Worm (Caenorhabditis elegans) whole organism, young adult: ENCODE measurements around the gene inpp-4B.
A peak's percentile ranks its signal among the peaks of the same experiment; 100 is the strongest.

Experiments
- B0019.2 ChIP-seq: fragments of 200-800 bp; sonication (Bioruptor generic); conservative IDR thresholded peaks from 2 replicates; pipeline ENCODE4 v1.3.6; 2022; ENCODE audit warnings: missing genetic modification reagents, missing genetic modification characterization, missing compliant biosample characterization
- B0261.1 ChIP-seq: sonication (generic microtip); optimal IDR thresholded peaks from 2 replicates; lab custom pipeline; 2016; ENCODE audit warnings: mild to moderate bottlenecking, missing genetic modification characterization, moderate library complexity, missing compliant biosample characterization
- F22D6.2 ChIP-seq: sonication (generic microtip); optimal IDR thresholded peaks from 2 replicates; lab custom pipeline; 2016; ENCODE audit warnings: mild to moderate bottlenecking, missing genetic modification characterization, missing compliant biosample characterization
- F23B12.7 ChIP-seq: sonication (generic microtip); optimal IDR thresholded peaks from 2 replicates; lab custom pipeline; 2017; ENCODE audit warnings: missing genetic modification characterization, mild to moderate bottlenecking, missing compliant biosample characterization, antibody characterized with exemption, moderate library complexity; ENCODE audit not compliant: insufficient read depth
- F33H1.4 ChIP-seq: fragments of 200-800 bp; sonication (Bioruptor generic); IDR thresholded peaks from 2 replicates; pipeline ENCODE4 v1.3.6; 2022; ENCODE audit warnings: missing genetic modification reagents, missing genetic modification characterization, missing compliant biosample characterization
- F57A8.1 ChIP-seq: fragments of 200-800 bp; sonication (Bioruptor generic); optimal IDR thresholded peaks from 2 replicates; lab custom pipeline; 2018; ENCODE audit warnings: mild to moderate bottlenecking, missing genetic modification characterization, moderate library complexity, missing compliant biosample characterization
- F57C9.4 ChIP-seq: sonication (generic microtip); optimal IDR thresholded peaks from 2 replicates; lab custom pipeline; 2017; ENCODE audit warnings: mild to moderate bottlenecking, missing genetic modification characterization, missing compliant biosample characterization
- K11D2.4 ChIP-seq: fragments of 200-800 bp; sonication (Bioruptor generic); IDR thresholded peaks from 2 replicates; pipeline ENCODE4 v1.3.6; 2022; ENCODE audit warnings: missing genetic modification reagents, missing genetic modification characterization, missing compliant biosample characterization
- K12H6.12 ChIP-seq: fragments of 200-800 bp; sonication (Bioruptor generic); optimal IDR thresholded peaks from 2 replicates; lab custom pipeline; 2018; ENCODE audit warnings: mild to moderate bottlenecking, missing genetic modification characterization, missing compliant biosample characterization
- Y67H2A.10 ChIP-seq: fragments of 200-800 bp; sonication (Bioruptor generic); conservative IDR thresholded peaks from 2 replicates; pipeline ENCODE4 v1.3.6; 2022; ENCODE audit warnings: missing genetic modification reagents, missing genetic modification characterization, missing compliant biosample characterization
- Y79H2A.3 ChIP-seq: fragments of 200-800 bp; sonication (Bioruptor generic); conservative IDR thresholded peaks from 2 replicates; pipeline ENCODE4 v1.3.6; 2022; ENCODE audit warnings: missing genetic modification reagents, missing genetic modification characterization, missing compliant biosample characterization
- akir-1 ChIP-seq: fragments of 200-800 bp; sonication (Bioruptor generic); optimal IDR thresholded peaks from 2 replicates; lab custom pipeline; 2018; ENCODE audit warnings: mild to moderate bottlenecking, missing genetic modification characterization, moderate library complexity, missing compliant biosample characterization
- attf-3 ChIP-seq: fragments of 200-800 bp; sonication (Bioruptor generic); conservative IDR thresholded peaks from 2 replicates; pipeline ENCODE4 v1.3.6; 2022; ENCODE audit warnings: missing genetic modification reagents, missing genetic modification characterization, missing compliant biosample characterization
- attf-6 ChIP-seq: fragments of 200-800 bp; sonication (Bioruptor generic); IDR thresholded peaks from 2 replicates; pipeline ENCODE4 v1.3.6; 2022; ENCODE audit warnings: missing genetic modification reagents, missing genetic modification characterization, missing compliant biosample characterization
- bed-1 ChIP-seq: fragments of 200-800 bp; sonication (Bioruptor generic); IDR thresholded peaks from 2 replicates; pipeline ENCODE4 v1.3.6; 2022; ENCODE audit warnings: missing genetic modification reagents, missing genetic modification characterization, missing compliant biosample characterization
- ceh-27 ChIP-seq: fragments of 200-800 bp; sonication (Bioruptor generic); optimal IDR thresholded peaks from 2 replicates; lab custom pipeline; 2018; ENCODE audit warnings: mild to moderate bottlenecking, missing genetic modification characterization, moderate library complexity, missing compliant biosample characterization
- chd-7 ChIP-seq: sonication (generic microtip); optimal IDR thresholded peaks from 2 replicates; lab custom pipeline; 2016; ENCODE audit warnings: mild to moderate bottlenecking, missing genetic modification characterization, moderate library complexity, missing compliant biosample characterization
- dpff-1 ChIP-seq: sonication (generic microtip); optimal IDR thresholded peaks from 2 replicates; lab custom pipeline; 2017; ENCODE audit warnings: mild to moderate bottlenecking, missing genetic modification characterization, missing compliant biosample characterization
- egl-18 ChIP-seq: fragments of 200-800 bp; sonication (Bioruptor generic); IDR thresholded peaks from 2 replicates; pipeline ENCODE4 v1.3.6; 2022; ENCODE audit warnings: missing genetic modification reagents, missing genetic modification characterization, missing compliant biosample characterization
- egl-44 ChIP-seq: fragments of 200-800 bp; sonication (Bioruptor generic); IDR thresholded peaks from 2 replicates; pipeline ENCODE4 v1.3.6; 2022; ENCODE audit warnings: missing genetic modification reagents, missing genetic modification characterization, missing compliant biosample characterization
- egrh-3 ChIP-seq: fragments of 200-800 bp; sonication (Bioruptor generic); IDR thresholded peaks from 2 replicates; pipeline ENCODE4 v1.3.6; 2022; ENCODE audit warnings: missing genetic modification reagents, missing genetic modification characterization, missing compliant biosample characterization
- hlh-26 ChIP-seq: fragments of 200-800 bp; sonication (Bioruptor generic); conservative IDR thresholded peaks from 2 replicates; pipeline ENCODE4 v1.3.6; 2022; ENCODE audit warnings: missing genetic modification reagents, missing genetic modification characterization, missing compliant biosample characterization
- hmg-20 ChIP-seq: fragments of 200-800 bp; sonication (Bioruptor generic); IDR thresholded peaks from 2 replicates; pipeline ENCODE4 v1.3.6; 2022; ENCODE audit warnings: missing genetic modification reagents, missing genetic modification characterization, missing compliant biosample characterization
- lin-40 ChIP-seq: sonication (generic microtip); optimal IDR thresholded peaks from 2 replicates; lab custom pipeline; 2016; ENCODE audit warnings: missing genetic modification characterization, mild to moderate bottlenecking, missing compliant biosample characterization, missing genotype, missing genetic modification reagents
- lin-54 ChIP-seq: fragments of 200-800 bp; sonication (Bioruptor generic); optimal IDR thresholded peaks from 2 replicates; lab custom pipeline; 2018; ENCODE audit warnings: mild to moderate bottlenecking, missing genetic modification characterization, missing compliant biosample characterization
- lir-1 ChIP-seq: fragments of 200-800 bp; sonication (Bioruptor generic); conservative IDR thresholded peaks from 2 replicates; pipeline ENCODE4 v1.3.6; 2022; ENCODE audit warnings: missing genetic modification reagents, missing genetic modification characterization, missing compliant biosample characterization
- madf-3 ChIP-seq: fragments of 200-800 bp; sonication (Bioruptor generic); IDR thresholded peaks from 2 replicates; pipeline ENCODE4 v1.3.6; 2022; ENCODE audit warnings: missing genetic modification reagents, missing genetic modification characterization, missing compliant biosample characterization
- madf-8 ChIP-seq: fragments of 200-800 bp; sonication (Bioruptor generic); conservative IDR thresholded peaks from 2 replicates; pipeline ENCODE4 v1.3.6; 2022; ENCODE audit warnings: missing genetic modification reagents, missing genetic modification characterization, missing compliant biosample characterization
- mcd-1 ChIP-seq: fragments of 200-800 bp; sonication (Bioruptor generic); IDR thresholded peaks from 2 replicates; pipeline ENCODE4 v1.3.6; 2022; ENCODE audit warnings: missing genetic modification reagents, missing genetic modification characterization, missing compliant biosample characterization
- mes-4 ChIP-seq: sonication (generic microtip); optimal IDR thresholded peaks from 2 replicates; lab custom pipeline; 2016; ENCODE audit warnings: missing genotype, missing genetic modification characterization, missing compliant biosample characterization
- nfyb-1 ChIP-seq: fragments of 200-800 bp; sonication (Bioruptor generic); IDR thresholded peaks from 2 replicates; pipeline ENCODE4 v1.3.6; 2022; ENCODE audit warnings: missing genetic modification reagents, missing genetic modification characterization, missing compliant biosample characterization
- nhr-120 ChIP-seq: fragments of 200-800 bp; sonication (Bioruptor generic); IDR thresholded peaks from 2 replicates; pipeline ENCODE4 v1.3.6; 2022; ENCODE audit warnings: missing genetic modification characterization, missing compliant biosample characterization
- repo-1 ChIP-seq: sonication (generic microtip); optimal IDR thresholded peaks from 2 replicates; lab custom pipeline; 2017; ENCODE audit warnings: mild to moderate bottlenecking, missing genetic modification characterization, missing compliant biosample characterization
- rpc-1 ChIP-seq, 2 experiments: fragments of 150-350 bp in 1 of 2; sonication (generic microtip) in 1 of 2; optimal IDR thresholded peaks; 2 replicates each; lab custom pipeline; 2014 to 2018; ENCODE audit warnings: missing biosample characterization in 1 of 2, missing genetic modification characterization in 1 of 2, missing genetic modification reagents in 1 of 2, missing genotype in 1 of 2
- snpc-1.3 ChIP-seq: sonication (generic microtip); optimal IDR thresholded peaks from 2 replicates; lab custom pipeline; 2017; ENCODE audit warnings: missing genetic modification characterization, mild to moderate bottlenecking, missing compliant biosample characterization, antibody characterized with exemption, moderate library complexity, missing genotype, missing genetic modification reagents; ENCODE audit not compliant: insufficient read depth
- snpc-4 ChIP-seq, 5 experiments: fragments of 150-350 bp in 1 of 5; sonication (generic microtip) in 4 of 5; optimal IDR thresholded peaks; 2 replicates each; lab custom pipeline; 2014 to 2018; ENCODE audit warnings: missing genetic modification characterization in 5 of 5, missing biosample characterization in 3 of 5, antibody characterized with exemption in 2 of 5, mild to moderate bottlenecking in 2 of 5, missing compliant biosample characterization in 2 of 5, missing genotype in 2 of 5, moderate library complexity in 2 of 5, missing genetic modification reagents in 1 of 5
- sptf-2 ChIP-seq: fragments of 200-800 bp; sonication (Bioruptor generic); optimal IDR thresholded peaks from 2 replicates; lab custom pipeline; 2018; ENCODE audit warnings: mild to moderate bottlenecking, missing genetic modification characterization, missing compliant biosample characterization
- tbx-9 ChIP-seq: sonication (generic microtip); optimal IDR thresholded peaks from 2 replicates; lab custom pipeline; 2016; ENCODE audit warnings: borderline replicate concordance, missing genetic modification characterization, inconsistent platforms, missing compliant biosample characterization
- tlf-1 ChIP-seq: fragments of 200-800 bp; sonication (Bioruptor generic); optimal IDR thresholded peaks from 2 replicates; lab custom pipeline; 2018; ENCODE audit warnings: mild to moderate bottlenecking, missing genetic modification characterization, missing compliant biosample characterization
- ztf-18 ChIP-seq: sonication (generic microtip); optimal IDR thresholded peaks from 2 replicates; lab custom pipeline; 2016; ENCODE audit warnings: missing genotype, mild to moderate bottlenecking, missing genetic modification characterization, missing compliant biosample characterization
- ztf-22 ChIP-seq: fragments of 200-800 bp; sonication (Bioruptor generic); optimal IDR thresholded peaks from 2 replicates; lab custom pipeline; 2018; ENCODE audit warnings: mild to moderate bottlenecking, missing genetic modification characterization, moderate library complexity, missing compliant biosample characterization
- ztf-26 ChIP-seq: sonication (generic microtip); optimal IDR thresholded peaks from 2 replicates; lab custom pipeline; 2017; ENCODE audit warnings: missing genetic modification characterization, missing compliant biosample characterization

inpp-4B gene

DNA sequence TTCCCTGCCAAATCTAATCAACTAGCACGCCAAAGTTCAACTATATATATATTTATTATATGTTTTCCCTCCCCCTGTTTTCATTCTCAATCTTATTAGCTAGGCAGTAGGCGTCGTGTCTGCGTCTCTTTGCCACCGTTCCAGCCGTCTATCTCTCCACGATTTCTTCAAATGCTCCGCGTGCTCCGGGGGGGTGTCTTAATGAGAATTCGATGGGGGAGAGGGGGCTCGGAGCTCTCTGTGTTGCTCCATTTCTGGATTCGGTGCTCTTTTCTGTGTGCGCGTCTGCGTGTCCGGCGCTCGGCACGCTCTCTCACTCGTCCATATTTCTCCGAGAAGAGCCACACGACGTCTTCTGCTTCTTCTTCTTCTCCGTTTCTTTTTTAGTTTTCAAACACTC lies 17.5 kb upstream of the inpp-4B start (continued):
- TF ChIP-seq tbx-9 (tag; lab: Kevin White, UChicago) (no peak), lin-54 (no peak), ceh-27 (peak; percentile 50), ztf-22 (GFP tag; lab: Kevin White, UChicago) (peak; percentile 58)

ce11 chrIII:10278826-10279225 lies 12.1 kb upstream of the inpp-4B start, which contains the start of gene pad-2:
Gene pad-2 (plus strand): TSS chrIII:10279126.
- TF ChIP-seq egl-44 (GFP tag; lab: Robert Waterston, UW) (no peak), K11D2.4 (GFP tag; lab: Robert Waterston, UW) (no peak), F23B12.7 (tag; lab: Kevin White, UChicago) (no peak), madf-8 (GFP tag; lab: Robert Waterston, UW) (no peak), snpc-1.3 (tag; lab: Kevin White, UChicago) (no peak), chd-7 (no peak), attf-3 (GFP tag; lab: Robert Waterston, UW) (no peak), B0019.2 (GFP tag; lab: Robert Waterston, UW) (no peak), B0261.1 (tag; lab: Kevin White, UChicago) (no peak), snpc-4 (GFP tag; optimal IDR thresholded peaks at IDR 0.05; lab: Kevin White, UChicago) (no peak), snpc-4 (tag; optimal IDR thresholded peaks at IDR 0.05; lab: Kevin White, UChicago) (no peak), F33H1.4 (GFP tag; lab: Robert Waterston, UW) (no peak), ztf-18 (tag; lab: Kevin White, UChicago) (no peak), lir-1 (no peak), nhr-120 (GFP tag; lab: Robert Waterston, UW) (no peak), egrh-3 (GFP tag; lab: Robert Waterston, UW) (no peak), hmg-20 (GFP tag; lab: Robert Waterston, UW) (no peak), repo-1 (no peak), F22D6.2 (tag; lab: Kevin White, UChicago) (no peak), attf-6 (no peak)

DNA sequence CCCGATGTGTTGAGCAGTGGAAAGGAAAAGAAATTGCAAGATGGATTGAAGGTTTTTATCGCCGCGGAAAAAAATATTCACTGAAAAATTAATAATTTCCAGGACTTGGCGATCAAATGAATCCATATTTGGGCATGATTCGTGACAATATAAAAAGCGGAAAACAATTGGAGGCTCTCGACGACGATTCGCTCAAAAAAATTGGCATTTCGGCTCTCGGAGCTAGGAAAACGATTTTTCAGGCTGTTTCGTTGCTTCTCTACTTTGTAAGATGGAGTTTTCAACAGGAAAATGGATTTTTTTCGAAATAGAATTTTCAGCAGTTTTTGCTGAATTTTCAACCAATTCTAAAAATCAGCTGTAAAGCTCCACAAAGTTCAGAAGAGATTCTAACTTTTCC lies 5.1 kb upstream of the inpp-4B start:
- TF ChIP-seq nhr-120 (GFP tag; lab: Robert Waterston, UW) (no peak), snpc-4 (GFP tag; optimal IDR thresholded peaks at IDR 0.05; lab: Kevin White, UChicago) (no peak), snpc-4 (tag; optimal IDR thresholded peaks at IDR 0.05; lab: Kevin White, UChicago) (no peak), F22D6.2 (tag; lab: Kevin White, UChicago) (no peak), madf-3 (GFP tag; lab: Robert Waterston, UW) (no peak)

ce11 chrIII:10270778-10271307 lies 4.2 kb upstream of the inpp-4B start, which contains the start of gene cnk-1:
Gene cnk-1 (plus strand): TSS chrIII:10271257.
- no peak for TF ChIP-seq F57A8.1 (GFP tag; lab: Kevin White, UChicago)
- peak; percentile 86 for TF ChIP-seq Y79H2A.3
- peak; percentile 99 for TF ChIP-seq mcd-1
- TF ChIP-seq K11D2.4 (GFP tag; lab: Robert Waterston, UW): peak; percentile 98
- no peak for TF ChIP-seq mes-4 (tag; lab: Kevin White, UChicago)
- TF ChIP-seq K12H6.12 (tag; lab: Kevin White, UChicago): peak; percentile 77
- peak; percentile 98 for TF ChIP-seq nfyb-1 (GFP tag; lab: Robert Waterston, UW)
- TF ChIP-seq Y67H2A.10 (GFP tag; lab: Robert Waterston, UW): peak; percentile 95
- peak; percentile 80 for TF ChIP-seq lin-40 (tag; lab: Kevin White, UChicago)
- no peak for TF ChIP-seq dpff-1
- no peak for TF ChIP-seq sptf-2 (GFP tag; lab: Kevin White, UChicago)
- TF ChIP-seq akir-1: peak; percentile 60
- no peak for TF ChIP-seq F57C9.4 (tag; lab: Kevin White, UChicago)
- no peak for TF ChIP-seq F22D6.2 (tag; lab: Kevin White, UChicago)
- no peak for TF ChIP-seq ztf-22 (GFP tag; lab: Kevin White, UChicago)
- TF ChIP-seq ztf-26 (tag; lab: Kevin White, UChicago): peak; percentile 26
- peak; percentile 93 for TF ChIP-seq egl-18 (GFP tag; lab: Robert Waterston, UW)
- peak; percentile 92; the same call in 1 of the 2 replicates for TF ChIP-seq bed-1 (GFP tag; lab: Robert Waterston, UW)
- peak; percentile 80 for TF ChIP-seq tlf-1 (GFP tag; lab: Kevin White, UChicago)
- TF ChIP-seq hlh-26 (GFP tag; lab: Robert Waterston, UW): no peak
- no peak for TF ChIP-seq rpc-1 (optimal IDR thresholded peaks at IDR 0.05; lab: Kevin White, UChicago)
- no peak for TF ChIP-seq rpc-1 (tag; optimal IDR thresholded peaks at IDR 0.05; lab: Kevin White, UChicago)
